Worm (Caenorhabditis elegans) whole organism, young adult: ENCODE measurements around the gene haf-3.
"Not testable (repeated sequence)": the region's sequence is repeated elsewhere in the genome, so short reads cannot be mapped to it uniquely, and the experiment has no call there.

Experiments
- B0336.3 ChIP-seq: fragments of 200-800 bp; sonication (Bioruptor generic); IDR thresholded peaks from 2 replicates; pipeline ENCODE4 v1.3.6; 2022; ENCODE audit warnings: missing genetic modification characterization, missing compliant biosample characterization
- C17E4.6 ChIP-seq: fragments of 200-800 bp; sonication (Bioruptor generic); IDR thresholded peaks from 2 replicates; pipeline ENCODE4 v1.3.6; 2022; ENCODE audit warnings: missing genetic modification reagents, missing genetic modification characterization, missing compliant biosample characterization
- D2030.7 ChIP-seq: fragments of 200-800 bp; sonication (Bioruptor generic); IDR thresholded peaks from 2 replicates; pipeline ENCODE4 v1.3.6; 2022; ENCODE audit warnings: missing genetic modification reagents, missing genetic modification characterization, missing compliant biosample characterization
- F33H1.4 ChIP-seq: fragments of 200-800 bp; sonication (Bioruptor generic); IDR thresholded peaks from 2 replicates; pipeline ENCODE4 v1.3.6; 2022; ENCODE audit warnings: missing genetic modification reagents, missing genetic modification characterization, missing compliant biosample characterization
- F39B2.1 ChIP-seq: fragments of 200-800 bp; sonication (Bioruptor generic); IDR thresholded peaks from 2 replicates; pipeline ENCODE4 v1.3.6; 2022; ENCODE audit warnings: missing genetic modification reagents, missing genetic modification characterization, missing compliant biosample characterization
- F49E8.2 ChIP-seq: sonication (generic microtip); optimal IDR thresholded peaks from 3 replicates; lab custom pipeline; 2017; ENCODE audit warnings: missing genetic modification characterization, mild to moderate bottlenecking, missing compliant biosample characterization, antibody characterized with exemption, moderate library complexity; ENCODE audit not compliant: insufficient read depth
- F57C9.4 ChIP-seq: sonication (generic microtip); optimal IDR thresholded peaks from 2 replicates; lab custom pipeline; 2017; ENCODE audit warnings: mild to moderate bottlenecking, missing genetic modification characterization, missing compliant biosample characterization
- K12H6.12 ChIP-seq: fragments of 200-800 bp; sonication (Bioruptor generic); optimal IDR thresholded peaks from 2 replicates; lab custom pipeline; 2018; ENCODE audit warnings: mild to moderate bottlenecking, missing genetic modification characterization, missing compliant biosample characterization
- Y53F4B.3 ChIP-seq: fragments of 200-800 bp; sonication (Bioruptor generic); IDR thresholded peaks from 2 replicates; pipeline ENCODE4 v1.3.6; 2022; ENCODE audit warnings: missing genetic modification reagents, missing genetic modification characterization, missing compliant biosample characterization
- Y53G8AR.9 ChIP-seq: fragments of 200-800 bp; sonication (Bioruptor generic); conservative IDR thresholded peaks from 2 replicates; pipeline ENCODE4 v1.3.6; 2022; ENCODE audit warnings: missing genetic modification reagents, missing genetic modification characterization, missing compliant biosample characterization
- akir-1 ChIP-seq: fragments of 200-800 bp; sonication (Bioruptor generic); optimal IDR thresholded peaks from 2 replicates; lab custom pipeline; 2018; ENCODE audit warnings: mild to moderate bottlenecking, missing genetic modification characterization, moderate library complexity, missing compliant biosample characterization
- aptf-2 ChIP-seq: fragments of 200-800 bp; sonication (Bioruptor generic); conservative IDR thresholded peaks from 2 replicates; pipeline ENCODE4 v1.3.6; 2022; ENCODE audit warnings: missing genetic modification reagents, missing genetic modification characterization, missing compliant biosample characterization
- attf-5 ChIP-seq: fragments of 200-800 bp; sonication (Bioruptor generic); optimal IDR thresholded peaks from 2 replicates; lab custom pipeline; 2018; ENCODE audit warnings: mild to moderate bottlenecking, missing genetic modification characterization, missing compliant biosample characterization
- attf-6 ChIP-seq: fragments of 200-800 bp; sonication (Bioruptor generic); IDR thresholded peaks from 2 replicates; pipeline ENCODE4 v1.3.6; 2022; ENCODE audit warnings: missing genetic modification reagents, missing genetic modification characterization, missing compliant biosample characterization
- bed-1 ChIP-seq: fragments of 200-800 bp; sonication (Bioruptor generic); IDR thresholded peaks from 2 replicates; pipeline ENCODE4 v1.3.6; 2022; ENCODE audit warnings: missing genetic modification reagents, missing genetic modification characterization, missing compliant biosample characterization
- ceh-100 ChIP-seq: fragments of 200-800 bp; sonication (Bioruptor generic); IDR thresholded peaks from 2 replicates; pipeline ENCODE4 v1.3.6; 2022; ENCODE audit warnings: missing genetic modification reagents, missing genetic modification characterization, missing compliant biosample characterization
- ceh-27 ChIP-seq: fragments of 200-800 bp; sonication (Bioruptor generic); optimal IDR thresholded peaks from 2 replicates; lab custom pipeline; 2018; ENCODE audit warnings: mild to moderate bottlenecking, missing genetic modification characterization, moderate library complexity, missing compliant biosample characterization
- ceh-40 ChIP-seq: fragments of 200-800 bp; sonication (Bioruptor generic); IDR thresholded peaks from 2 replicates; pipeline ENCODE4 v1.3.6; 2022; ENCODE audit warnings: missing genetic modification characterization, missing compliant biosample characterization
- dox-1 ChIP-seq: fragments of 200-800 bp; sonication (Bioruptor generic); IDR thresholded peaks from 2 replicates; pipeline ENCODE4 v1.3.6; 2022; ENCODE audit warnings: missing genetic modification reagents, missing genetic modification characterization, missing compliant biosample characterization
- dpff-1 ChIP-seq: sonication (generic microtip); optimal IDR thresholded peaks from 2 replicates; lab custom pipeline; 2017; ENCODE audit warnings: mild to moderate bottlenecking, missing genetic modification characterization, missing compliant biosample characterization
- dpl-1 ChIP-seq: fragments of 150-350 bp; optimal IDR thresholded peaks from 2 replicates; lab custom pipeline; 2014; ENCODE audit warnings: missing biosample characterization, missing genetic modification reagents, missing genetic modification characterization
- egl-18 ChIP-seq: fragments of 200-800 bp; sonication (Bioruptor generic); IDR thresholded peaks from 2 replicates; pipeline ENCODE4 v1.3.6; 2022; ENCODE audit warnings: missing genetic modification reagents, missing genetic modification characterization, missing compliant biosample characterization
- egrh-3 ChIP-seq: fragments of 200-800 bp; sonication (Bioruptor generic); IDR thresholded peaks from 2 replicates; pipeline ENCODE4 v1.3.6; 2022; ENCODE audit warnings: missing genetic modification reagents, missing genetic modification characterization, missing compliant biosample characterization
- lir-1 ChIP-seq: fragments of 200-800 bp; sonication (Bioruptor generic); conservative IDR thresholded peaks from 2 replicates; pipeline ENCODE4 v1.3.6; 2022; ENCODE audit warnings: missing genetic modification reagents, missing genetic modification characterization, missing compliant biosample characterization
- lsy-27 ChIP-seq: sonication (generic microtip); optimal IDR thresholded peaks from 2 replicates; lab custom pipeline; 2017; ENCODE audit warnings: missing genetic modification characterization, mild to moderate bottlenecking, missing compliant biosample characterization, antibody characterized with exemption, missing genotype, borderline replicate concordance; ENCODE audit not compliant: insufficient read depth
- mes-4 ChIP-seq: sonication (generic microtip); optimal IDR thresholded peaks from 2 replicates; lab custom pipeline; 2016; ENCODE audit warnings: missing genotype, missing genetic modification characterization, missing compliant biosample characterization
- nhr-120 ChIP-seq: fragments of 200-800 bp; sonication (Bioruptor generic); IDR thresholded peaks from 2 replicates; pipeline ENCODE4 v1.3.6; 2022; ENCODE audit warnings: missing genetic modification characterization, missing compliant biosample characterization
- nhr-27 ChIP-seq: fragments of 200-800 bp; sonication (Bioruptor generic); optimal IDR thresholded peaks from 2 replicates; lab custom pipeline; 2018; ENCODE audit warnings: mild to moderate bottlenecking, missing genetic modification characterization, moderate library complexity, missing compliant biosample characterization
- nhr-90 ChIP-seq: sonication (generic microtip); optimal IDR thresholded peaks from 2 replicates; lab custom pipeline; 2016; ENCODE audit warnings: missing genotype, mild to moderate bottlenecking, missing genetic modification characterization, missing compliant biosample characterization
- pha-4 ChIP-seq: fragments of 150-350 bp; sonication (generic microtip); optimal IDR thresholded peaks from 2 replicates; lab custom pipeline; 2014; ENCODE audit warnings: missing biosample characterization, missing genetic modification reagents, missing genetic modification characterization
- sea-2 ChIP-seq: fragments of 200-800 bp; sonication (Bioruptor generic); IDR thresholded peaks from 2 replicates; pipeline ENCODE4 v1.3.6; 2022; ENCODE audit warnings: missing genetic modification characterization, missing compliant biosample characterization
- tbx-9 ChIP-seq: sonication (generic microtip); optimal IDR thresholded peaks from 2 replicates; lab custom pipeline; 2016; ENCODE audit warnings: borderline replicate concordance, missing genetic modification characterization, inconsistent platforms, missing compliant biosample characterization
- unc-62 ChIP-seq: fragments of 150-350 bp; optimal IDR thresholded peaks from 2 replicates; lab custom pipeline; 2014; ENCODE audit warnings: missing biosample characterization, missing genetic modification reagents, missing genetic modification characterization
- ztf-26 ChIP-seq: sonication (generic microtip); optimal IDR thresholded peaks from 2 replicates; lab custom pipeline; 2017; ENCODE audit warnings: missing genetic modification characterization, missing compliant biosample characterization

Gene haf-3

ce11 chrV:15752049-15752448, 13.9 kb downstream of the haf-3 start, which contains the start of gene str-43:
Gene str-43, minus strand, starts transcription at chrV:15752149.
- TF ChIP-seq egrh-3 (GFP tag; lab: Robert Waterston, UW) (no peak), ceh-40 (no peak), unc-62 (no peak), dox-1 (GFP tag; lab: Robert Waterston, UW) (no peak), lsy-27 (tag; lab: Kevin White, UChicago) (no peak), F39B2.1 (GFP tag; lab: Robert Waterston, UW) (no peak), mes-4 (tag; lab: Kevin White, UChicago) (no peak), F57C9.4 (tag; lab: Kevin White, UChicago) (no peak), Y53F4B.3 (no peak), F49E8.2 (tag; lab: Kevin White, UChicago) (no peak), akir-1 (GFP tag; lab: Kevin White, UChicago) (no peak), nhr-27 (no peak), aptf-2 (GFP tag; lab: Robert Waterston, UW) (no peak), tbx-9 (tag; lab: Kevin White, UChicago) (no peak), attf-6 (GFP tag; lab: Robert Waterston, UW) (no peak), F33H1.4 (GFP tag; lab: Robert Waterston, UW) (no peak), B0336.3 (GFP tag; lab: Robert Waterston, UW) (no peak)

ce11 chrV:15750130-15750529, 15.8 kb downstream of the haf-3 start, which contains the start of gene str-6:
Gene str-6, minus strand, starts transcription at chrV:15750230.
- TF ChIP-seq sea-2, result no peak
- TF ChIP-seq F39B2.1 (GFP tag; lab: Robert Waterston, UW), result no peak
- no peak for TF ChIP-seq ztf-26 (tag; lab: Kevin White, UChicago)
- TF ChIP-seq unc-62, result no peak
- no peak for TF ChIP-seq bed-1 (GFP tag; lab: Robert Waterston, UW)
- no peak for TF ChIP-seq Y53G8AR.9 (GFP tag; lab: Robert Waterston, UW)
- TF ChIP-seq K12H6.12 (tag; lab: Kevin White, UChicago), result no peak
- TF ChIP-seq nhr-120 (GFP tag; lab: Robert Waterston, UW), result no peak
- TF ChIP-seq dpl-1 (GFP tag; lab: Kevin White, UChicago), result no peak
- no peak for TF ChIP-seq dpff-1
- no peak for TF ChIP-seq lir-1 (GFP tag; lab: Robert Waterston, UW)

DNA sequence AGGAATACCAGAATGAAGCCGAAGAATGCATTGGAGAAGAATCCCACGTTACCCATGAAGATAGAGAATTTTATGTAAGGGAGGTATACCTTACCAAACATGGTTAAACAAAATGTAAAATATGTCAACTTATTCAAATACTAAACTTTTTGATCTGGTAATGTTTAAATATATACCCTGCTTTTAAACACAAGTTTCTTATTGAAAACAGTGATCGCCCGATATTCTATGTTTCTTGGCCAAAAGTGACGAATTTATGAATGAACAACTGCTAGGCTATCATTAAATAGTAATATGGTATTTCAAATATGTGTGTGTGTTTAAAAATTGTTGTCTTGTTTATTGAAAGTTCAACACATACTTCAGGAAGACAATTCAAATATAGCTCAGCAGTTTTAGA, 17.6 kb downstream of the haf-3 start, which contains the start of gene T23D5.8:
Gene T23D5.8, minus strand, starts transcription at position 101 of the 400 bp plus-strand sequence.
- not testable (repeated sequence) for TF ChIP-seq egrh-3, C17E4.6, Y53G8AR.9 (GFP tag; lab: Robert Waterston, UW)

- TF ChIP-seq D2030.7; pha-4 (tag; lab: Kevin White, UChicago); egl-18 (GFP tag; lab: Robert Waterston, UW): not testable (repeated sequence)
Measured at ce11 chrV:15744366-15744765, 21.6 kb downstream of the haf-3 start, which contains the start of gene str-19. Gene str-19, minus strand, starts transcription at chrV:15744466.

ce11 chrV:15741851-15742250, 24.1 kb downstream of the haf-3 start, which contains the start of gene str-18:
Gene str-18, minus strand, starts transcription at chrV:15741951.
- TF ChIP-seq ceh-100 (GFP tag; lab: Robert Waterston, UW) (no peak), pha-4 (tag; lab: Kevin White, UChicago) (no peak), ceh-27 (no peak), F33H1.4 (GFP tag; lab: Robert Waterston, UW) (no peak), attf-5 (no peak), nhr-90 (tag; lab: Kevin White, UChicago) (no peak)
- TF ChIP-seq, all 124 proteins: peak for 0
